Worm (Caenorhabditis elegans): ENCODE measurements around the gene F14B8.4.

ce11 chrX:6928578-6928977, 28.8 kb upstream of the F14B8.4 start, which contains the start of gene F14B8.5:
- TF ChIP-seq fkh-6 (tag; optimal IDR thresholded peaks at IDR 0.05), result no peak
- no peak for TF ChIP-seq ceh-45 (GFP tag; IDR thresholded peaks at IDR 0.05)
- no peak for TF ChIP-seq Y22D7AL.16 (tag; optimal IDR thresholded peaks at IDR 0.05)
- no peak for TF ChIP-seq pax-1 (tag; optimal IDR thresholded peaks at IDR 0.05)
- no peak for TF ChIP-seq pha-2 (tag; optimal IDR thresholded peaks at IDR 0.05)
